Worm (Caenorhabditis elegans) whole organism, L1 larva: Measurements from ENCODE around the gene T22B7.22.
A peak's percentile ranks its signal among the peaks of the same experiment; 100 is the strongest.

Experiments
- aly-2 ChIP-seq: fragments of 150-350 bp; optimal IDR thresholded peaks from 2 replicates; lab custom pipeline; 2014; ENCODE audit warnings: missing biosample characterization, missing genetic modification characterization
- ama-1 ChIP-seq: fragments of 150-350 bp; optimal IDR thresholded peaks from 2 replicates; lab custom pipeline; 2014
- ceh-82 ChIP-seq, 3 experiments: fragments of 150-350 bp in 1 of 3; sonication (generic microtip) in 2 of 3; optimal IDR thresholded peaks; 2 replicates each; lab custom pipeline; 2014 to 2017; ENCODE audit warnings: missing biosample characterization in 3 of 3, missing genetic modification characterization in 3 of 3
- egl-27 ChIP-seq, 2 experiments: fragments of 150-350 bp in 1 of 2; sonication (generic microtip); optimal IDR thresholded peaks; 3 replicates each; lab custom pipeline; 2017 to 2018; ENCODE audit warnings: missing biosample characterization in 2 of 2, missing genetic modification characterization in 2 of 2, missing genetic modification reagents in 2 of 2
- elt-2 ChIP-seq: sonication (generic microtip); optimal IDR thresholded peaks from 2 replicates; lab custom pipeline; 2016; ENCODE audit warnings: missing genetic modification characterization, mild to moderate bottlenecking, inconsistent platforms, missing compliant biosample characterization, missing genetic modification reagents
- fos-1 ChIP-seq: fragments of 150-350 bp; optimal IDR thresholded peaks from 2 replicates; lab custom pipeline; 2014; ENCODE audit warnings: missing biosample characterization, missing genetic modification characterization
- hlh-17 ChIP-seq: fragments of 200-800 bp; sonication (Bioruptor generic); optimal IDR thresholded peaks from 2 replicates; lab custom pipeline; 2018; ENCODE audit warnings: missing genetic modification characterization, mild to moderate bottlenecking, missing compliant biosample characterization, moderate library complexity, borderline replicate concordance
- lsy-2 ChIP-seq, 2 experiments: fragments of 150-350 bp; optimal IDR thresholded peaks; 2 replicates each; lab custom pipeline; 2014; ENCODE audit warnings: missing biosample characterization in 2 of 2, missing genetic modification characterization in 2 of 2
- mab-9 ChIP-seq: fragments of 200-800 bp; sonication (Bioruptor generic); IDR thresholded peaks from 2 replicates; pipeline ENCODE4 v1.3.6; 2022; ENCODE audit warnings: missing genetic modification reagents, missing genetic modification characterization, missing compliant biosample characterization
- nhr-237 ChIP-seq: fragments of 150-350 bp; optimal IDR thresholded peaks from 2 replicates; lab custom pipeline; 2014; ENCODE audit warnings: missing biosample characterization, missing genetic modification characterization
- nhr-71 ChIP-seq: sonication (generic microtip); optimal IDR thresholded peaks from 2 replicates; lab custom pipeline; 2016; ENCODE audit warnings: mild to moderate bottlenecking, missing genetic modification characterization, moderate library complexity, missing compliant biosample characterization
- nhr-76 ChIP-seq: sonication (generic microtip); optimal IDR thresholded peaks from 2 replicates; lab custom pipeline; 2017; ENCODE audit warnings: missing biosample characterization, missing genetic modification characterization
- sox-4 ChIP-seq: sonication (generic microtip); optimal IDR thresholded peaks from 2 replicates; lab custom pipeline; 2016; ENCODE audit warnings: missing genetic modification characterization, missing compliant biosample characterization

- TF ChIP-seq fos-1 (tag; lab: Kevin White, UChicago) (no peak), aly-2 (no peak), elt-2 (peak; percentile 2), sox-4 (tag; lab: Kevin White, UChicago) (no peak), egl-27 (tag; optimal IDR thresholded peaks at IDR 0.05; lab: Kevin White, UChicago) (no peak), nhr-237 (tag; lab: Kevin White, UChicago) (no peak), ama-1 (lab: Kevin White, UChicago) (no peak), lsy-2 (tag; optimal IDR thresholded peaks at IDR 0.05; lab: Kevin White, UChicago) (no peak), ceh-82 (tag; optimal IDR thresholded peaks at IDR 0.05; lab: Kevin White, UChicago) (no peak), hlh-17 (GFP tag; lab: Kevin White, UChicago) (no peak), nhr-71 (tag; lab: Kevin White, UChicago) (peak; percentile 2), mab-9 (GFP tag; lab: Robert Waterston, UW) (no peak), nhr-76 (no peak)
Measured at ce11 chrX:5695416-5695815, 35.6 kb downstream of the T22B7.22 start.
